Worm (Caenorhabditis elegans) whole organism, mixed stage, embryonic: ENCODE measurements around the gene F49H6.12.

Experiments used
- elt-1 ChIP-seq: sonication (generic microtip); optimal IDR thresholded peaks from 2 replicates; lab custom pipeline; 2017; ENCODE audit warnings: missing genetic modification characterization, mild to moderate bottlenecking, missing compliant biosample characterization, antibody characterized with exemption, moderate library complexity, borderline replicate concordance; ENCODE audit not compliant: insufficient read depth
- elt-3 ChIP-seq: fragments of 150-350 bp; optimal IDR thresholded peaks from 2 replicates; lab custom pipeline; 2014; ENCODE audit warnings: missing biosample characterization, missing genetic modification characterization
- ham-2 ChIP-seq: fragments of 200-800 bp; sonication (Bioruptor generic); optimal IDR thresholded peaks from 2 replicates; lab custom pipeline; 2018; ENCODE audit warnings: mild to moderate bottlenecking, missing genetic modification characterization, missing compliant biosample characterization
- lin-13 ChIP-seq: fragments of 150-350 bp; optimal IDR thresholded peaks from 2 replicates; lab custom pipeline; 2014; ENCODE audit warnings: missing biosample characterization, missing genetic modification characterization
- nhr-237 ChIP-seq: fragments of 150-350 bp; optimal IDR thresholded peaks from 2 replicates; lab custom pipeline; 2014; ENCODE audit warnings: missing biosample characterization, missing genetic modification characterization
- nhr-76 ChIP-seq: sonication (generic microtip); optimal IDR thresholded peaks from 2 replicates; lab custom pipeline; 2017; ENCODE audit warnings: missing biosample characterization, missing genetic modification characterization
- pha-4 ChIP-seq: fragments of 150-350 bp; optimal IDR thresholded peaks from 2 replicates; lab custom pipeline; 2018; ENCODE audit warnings: missing biosample characterization, missing genetic modification reagents, missing genetic modification characterization
- sptf-1 ChIP-seq: sonication (generic microtip); optimal IDR thresholded peaks from 2 replicates; lab custom pipeline; 2017; ENCODE audit warnings: mild to moderate bottlenecking, missing genetic modification characterization, moderate library complexity, missing compliant biosample characterization

DNA sequence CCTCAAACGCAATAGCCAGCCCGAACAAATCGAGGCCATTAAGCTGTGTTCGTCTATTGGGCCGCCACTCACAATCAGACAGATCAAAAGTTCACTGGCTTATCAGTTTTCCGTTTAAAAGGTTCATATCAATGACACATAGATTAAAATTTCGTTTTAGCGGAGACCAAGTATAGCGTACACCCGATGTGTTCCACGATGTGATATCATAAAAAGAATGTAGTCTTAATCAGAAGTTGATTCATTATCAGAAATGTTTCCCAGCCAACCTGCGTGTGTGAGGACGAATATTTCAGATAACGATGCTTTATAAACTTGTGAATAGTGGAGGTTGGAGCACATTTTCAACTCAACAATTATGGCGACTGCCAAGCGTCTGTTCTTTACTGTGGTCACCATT lies 7.2 kb downstream of the F49H6.12 start, which contains the start of gene clc-13:
- no peak for TF ChIP-seq ham-2 (GFP tag; lab: Kevin White, UChicago)
- no peak for TF ChIP-seq nhr-237 (tag; lab: Kevin White, UChicago)
- no peak for TF ChIP-seq elt-3
- no peak for TF ChIP-seq pha-4 (tag; lab: Kevin White, UChicago)
- TF ChIP-seq lin-13 (tag; lab: Kevin White, UChicago), result no peak
- TF ChIP-seq elt-1 (tag; lab: Kevin White, UChicago), result no peak
- no peak for TF ChIP-seq nhr-76 (tag; lab: Kevin White, UChicago)
- TF ChIP-seq sptf-1 (tag; lab: Kevin White, UChicago), result no peak
